Worm (Caenorhabditis elegans) whole organism, early embryonic: Measurements from ENCODE around the gene B0285.6.

Source experiments
- B0310.2 ChIP-seq: sonication (generic microtip); optimal IDR thresholded peaks from 2 replicates; lab custom pipeline; 2016; ENCODE audit warnings: mild to moderate bottlenecking, missing genetic modification characterization, missing compliant biosample characterization
- F13C5.2 ChIP-seq: sonication (generic microtip); optimal IDR thresholded peaks from 2 replicates; lab custom pipeline; 2017; ENCODE audit warnings: mild to moderate bottlenecking, missing genetic modification characterization, inconsistent platforms, missing compliant biosample characterization
- aly-1 ChIP-seq: sonication (generic microtip); optimal IDR thresholded peaks from 2 replicates; lab custom pipeline; 2016; ENCODE audit warnings: missing genetic modification characterization, missing compliant biosample characterization
- ama-1 ChIP-seq: fragments of 150-350 bp; optimal IDR thresholded peaks from 2 replicates; lab custom pipeline; 2014
- ceh-13 ChIP-seq: fragments of 200-800 bp; sonication (Bioruptor generic); optimal IDR thresholded peaks from 2 replicates; lab custom pipeline; 2018; ENCODE audit warnings: mild to moderate bottlenecking, missing genetic modification characterization, missing compliant biosample characterization
- ceh-36 ChIP-seq: sonication (generic microtip); optimal IDR thresholded peaks from 2 replicates; lab custom pipeline; 2016; ENCODE audit warnings: missing genetic modification characterization, inconsistent platforms, missing compliant biosample characterization
- ets-7 ChIP-seq: sonication (generic microtip); optimal IDR thresholded peaks from 2 replicates; lab custom pipeline; 2016; ENCODE audit warnings: missing genotype, missing genetic modification characterization, missing compliant biosample characterization
- flt-1 ChIP-seq: fragments of 200-800 bp; sonication (Bioruptor generic); IDR thresholded peaks from 2 replicates; pipeline ENCODE4 v1.3.6; 2022; ENCODE audit warnings: missing genetic modification characterization, missing compliant biosample characterization
- hmbx-1 ChIP-seq: sonication (generic microtip); optimal IDR thresholded peaks from 2 replicates; lab custom pipeline; 2016; ENCODE audit warnings: mild to moderate bottlenecking, missing genetic modification characterization, missing compliant biosample characterization
- hmg-4 ChIP-seq: fragments of 200-800 bp; sonication (Bioruptor generic); optimal IDR thresholded peaks from 2 replicates; lab custom pipeline; 2018; ENCODE audit warnings: mild to moderate bottlenecking, missing genetic modification characterization, missing compliant biosample characterization
- hnd-1 ChIP-seq: sonication (generic microtip); optimal IDR thresholded peaks from 2 replicates; lab custom pipeline; 2016; ENCODE audit warnings: missing genetic modification characterization, missing compliant biosample characterization
- pes-1 ChIP-seq: fragments of 200-800 bp; sonication (Bioruptor generic); IDR thresholded peaks from 2 replicates; pipeline ENCODE4 v1.3.6; 2022; ENCODE audit warnings: missing genetic modification reagents, missing genetic modification characterization, missing compliant biosample characterization
- scrt-1 ChIP-seq: fragments of 200-800 bp; sonication (Bioruptor generic); IDR thresholded peaks from 2 replicates; pipeline ENCODE4 v1.3.6; 2022; ENCODE audit warnings: missing genetic modification characterization, missing compliant biosample characterization
- sea-1 ChIP-seq: fragments of 200-800 bp; sonication (Bioruptor generic); conservative IDR thresholded peaks from 2 replicates; pipeline ENCODE4 v1.3.6; 2022; ENCODE audit warnings: missing genetic modification characterization, missing compliant biosample characterization
- tbx-11 ChIP-seq: fragments of 200-800 bp; sonication (Bioruptor generic); IDR thresholded peaks from 2 replicates; pipeline ENCODE4 v1.3.6; 2022; ENCODE audit warnings: missing genetic modification characterization, missing compliant biosample characterization
- tbx-37 ChIP-seq: fragments of 200-800 bp; sonication (Bioruptor generic); conservative IDR thresholded peaks from 2 replicates; pipeline ENCODE4 v1.3.6; 2022; ENCODE audit warnings: missing genetic modification reagents, missing genetic modification characterization, missing compliant biosample characterization
- tra-4 ChIP-seq: sonication (generic microtip); optimal IDR thresholded peaks from 2 replicates; lab custom pipeline; 2017; ENCODE audit warnings: missing genetic modification characterization, missing compliant biosample characterization

The B0285.6 gene

DNA sequence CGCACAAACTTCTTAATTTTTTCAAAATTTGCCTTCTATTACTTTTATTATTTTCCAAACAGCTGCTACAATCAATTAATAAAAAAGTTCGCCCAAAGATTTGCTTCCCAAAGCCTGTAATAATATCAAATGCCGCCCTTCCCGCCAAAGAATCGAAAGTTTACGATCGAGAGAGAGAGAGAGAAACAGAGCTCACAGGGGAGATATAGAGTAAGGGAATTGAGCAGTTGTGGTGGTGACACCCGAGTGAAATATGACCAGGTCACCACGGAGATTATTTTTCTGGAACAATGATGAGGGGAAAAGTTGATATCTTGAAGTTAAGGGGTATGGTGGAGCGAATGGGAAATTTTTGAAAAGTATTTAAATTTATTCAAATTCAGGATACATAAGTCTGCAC, 10.0 kb downstream of the B0285.6 start:
- TF ChIP-seq flt-1 (GFP tag; lab: Robert Waterston, UW) (no peak), hnd-1 (tag; lab: Kevin White, UChicago) (no peak), B0310.2 (tag; lab: Kevin White, UChicago) (no peak), tbx-37 (GFP tag; lab: Robert Waterston, UW) (no peak), ceh-13 (no peak), ceh-36 (tag; lab: Kevin White, UChicago) (no peak)

DNA sequence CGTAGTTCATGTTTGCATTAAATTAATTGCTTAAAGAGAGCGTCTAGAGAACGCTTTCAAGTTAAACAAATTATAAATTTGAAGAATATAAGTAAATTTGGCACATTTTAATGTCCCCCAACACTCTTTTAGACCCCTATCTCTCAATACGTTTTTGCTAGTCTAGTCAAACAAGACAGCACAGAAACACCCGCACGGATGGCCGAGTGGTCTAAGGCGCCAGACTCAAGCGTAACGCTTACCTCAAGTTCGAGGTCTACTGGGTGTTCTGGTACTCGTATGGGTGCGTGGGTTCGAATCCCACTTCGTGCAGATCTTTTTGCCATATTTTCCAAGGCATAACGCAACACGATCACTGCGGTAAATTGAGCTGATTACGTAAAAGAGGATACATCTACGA, 12.4 kb downstream of the B0285.6 start:
- TF ChIP-seq ets-7 (tag; lab: Kevin White, UChicago) (no peak), tbx-37 (GFP tag; lab: Robert Waterston, UW) (no peak), B0310.2 (tag; lab: Kevin White, UChicago) (no peak), hnd-1 (tag; lab: Kevin White, UChicago) (no peak), ceh-36 (tag; lab: Kevin White, UChicago) (no peak), F13C5.2 (tag; lab: Kevin White, UChicago) (peak; percentile 4), ama-1 (no peak), hmg-4 (no peak), flt-1 (GFP tag; lab: Robert Waterston, UW) (0 out of 2 replicates have a peak, but pooled peaks have one; percentile 22), hmbx-1 (tag; lab: Kevin White, UChicago) (no peak), sea-1 (GFP tag; lab: Robert Waterston, UW) (no peak), tbx-11 (no peak), scrt-1 (GFP tag; lab: Robert Waterston, UW) (no peak), tra-4 (tag; lab: Kevin White, UChicago) (no peak), ceh-13 (peak; percentile 13), pes-1 (no peak; the same call in 1 of the 2 replicates), aly-1 (tag; lab: Kevin White, UChicago) (peak; percentile 1)

DNA sequence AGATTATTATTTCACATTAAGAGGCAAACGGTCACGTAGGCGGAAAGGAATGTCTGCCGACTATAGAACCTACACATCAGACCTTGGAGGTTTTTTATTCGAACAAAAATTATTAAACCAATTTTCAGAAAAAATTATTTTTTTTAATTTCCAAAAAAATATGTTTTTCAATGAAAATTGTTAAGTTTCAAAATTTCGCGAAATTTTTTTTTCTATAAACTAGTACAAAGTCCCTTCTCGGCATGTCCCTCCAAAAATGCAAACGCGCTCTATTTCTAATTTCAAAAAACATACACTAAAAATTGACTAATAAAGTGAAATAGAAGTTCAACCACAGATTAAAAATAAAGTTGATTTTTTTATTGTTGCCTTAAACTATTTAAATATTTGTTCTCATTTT, 15.1 kb downstream of the B0285.6 start, which contains the start of gene ckb-1:
TSS of gene ckb-1 (plus strand) at position 301 of the 400 bp plus-strand sequence.
- no peak for TF ChIP-seq F13C5.2 (tag; lab: Kevin White, UChicago)
- no peak for TF ChIP-seq ets-7 (tag; lab: Kevin White, UChicago)
- TF ChIP-seq ceh-36 (tag; lab: Kevin White, UChicago): no peak
- TF ChIP-seq tbx-11: no peak
- no peak for TF ChIP-seq hnd-1 (tag; lab: Kevin White, UChicago)
- TF ChIP-seq hmg-4: no peak
- TF ChIP-seq tbx-37 (GFP tag; lab: Robert Waterston, UW): no peak
- no peak for TF ChIP-seq flt-1 (GFP tag; lab: Robert Waterston, UW)
- no peak for TF ChIP-seq sea-1 (GFP tag; lab: Robert Waterston, UW)

DNA sequence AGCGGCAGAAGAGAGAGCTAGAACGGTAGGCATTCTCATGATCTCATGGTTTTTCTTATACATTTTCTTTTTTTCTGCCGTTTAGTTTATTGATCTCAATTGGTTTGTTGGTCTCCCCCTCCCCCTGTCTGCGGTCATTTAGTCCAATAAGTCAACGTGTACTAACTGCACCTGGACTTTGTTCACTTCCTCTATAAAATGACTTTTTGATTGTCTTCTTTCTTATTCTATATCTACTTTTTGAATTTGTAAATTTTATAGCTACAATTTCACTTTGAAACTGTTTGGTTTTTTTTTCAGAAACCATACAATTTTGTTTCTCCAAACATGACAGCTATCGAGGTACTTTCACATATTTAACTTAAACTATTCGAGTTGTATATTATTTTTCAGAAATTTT, 17.8 kb downstream of the B0285.6 start, which contains the start of gene ckb-2:
TSS of gene ckb-2 (plus strand) at position 301 of the 400 bp plus-strand sequence.
- no peak for TF ChIP-seq B0310.2 (tag; lab: Kevin White, UChicago)
- no peak for TF ChIP-seq hmbx-1 (tag; lab: Kevin White, UChicago)

DNA sequence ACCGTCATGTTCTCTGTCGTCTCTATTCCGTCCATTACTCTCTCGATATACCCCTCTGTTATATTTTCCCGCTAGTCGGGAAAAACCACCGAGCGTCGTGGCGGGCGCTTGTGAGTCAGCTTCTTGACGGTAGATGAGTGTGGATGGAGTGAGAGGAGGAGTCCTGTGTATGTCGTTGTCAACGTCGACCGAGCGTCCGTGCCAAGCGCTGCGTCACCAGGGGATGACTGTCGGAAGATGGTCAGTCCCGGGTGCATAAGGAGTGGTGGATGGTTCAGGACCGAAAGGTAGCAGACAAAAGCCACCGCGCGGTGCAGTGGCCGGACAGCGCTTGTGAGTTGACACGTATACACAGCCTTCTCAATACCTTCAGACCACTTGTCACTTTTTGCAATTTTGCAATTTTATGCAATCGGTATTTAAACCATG, 19.5 kb downstream of the B0285.6 start:
- peak; percentile 87 for TF ChIP-seq aly-1 (tag; lab: Kevin White, UChicago)
- TF ChIP-seq F13C5.2 (tag; lab: Kevin White, UChicago): peak; percentile 84
- TF ChIP-seq hmg-4: peak; percentile 75
- peak; percentile 86 for TF ChIP-seq scrt-1 (GFP tag; lab: Robert Waterston, UW)
- peak; percentile 40 for TF ChIP-seq hmbx-1 (tag; lab: Kevin White, UChicago)
- peak; percentile 75; the same call in 1 of the 2 replicates for TF ChIP-seq sea-1 (GFP tag; lab: Robert Waterston, UW)
- TF ChIP-seq B0310.2 (tag; lab: Kevin White, UChicago): peak; percentile 1
- TF ChIP-seq tbx-11: peak; percentile 77
- TF ChIP-seq ceh-36 (tag; lab: Kevin White, UChicago): peak; percentile 23
- peak; percentile 89 for TF ChIP-seq pes-1
- TF ChIP-seq ets-7 (tag; lab: Kevin White, UChicago): peak; percentile 40
- TF ChIP-seq tbx-37 (GFP tag; lab: Robert Waterston, UW): peak; percentile 82
- peak; percentile 22 for TF ChIP-seq ceh-13
- TF ChIP-seq flt-1 (GFP tag; lab: Robert Waterston, UW): peak; percentile 85

DNA sequence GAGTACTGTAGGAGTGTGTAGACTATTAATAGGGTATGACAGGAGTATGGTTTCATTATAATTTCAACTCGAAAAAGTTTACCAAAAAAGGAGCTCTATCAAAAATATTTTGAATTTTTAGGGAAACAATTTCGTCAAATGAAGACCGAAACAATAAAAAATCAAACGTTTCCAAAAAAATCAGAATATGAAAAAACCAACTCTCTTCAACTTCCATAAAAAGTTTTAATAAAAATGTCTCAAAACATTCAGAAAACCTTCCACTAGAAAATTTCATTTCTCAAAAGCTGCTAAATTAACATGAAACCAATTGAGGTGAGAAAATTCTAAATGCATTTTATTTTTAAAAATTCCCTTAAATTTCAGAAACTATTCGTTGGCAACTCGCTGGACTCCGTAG, 20.7 kb downstream of the B0285.6 start, which contains the start of gene ckb-3:
TSS of gene ckb-3 (plus strand) at position 301 of the 400 bp plus-strand sequence.
- TF ChIP-seq ets-7 (tag; lab: Kevin White, UChicago) (no peak), ceh-36 (tag; lab: Kevin White, UChicago) (no peak), aly-1 (tag; lab: Kevin White, UChicago) (no peak)

DNA sequence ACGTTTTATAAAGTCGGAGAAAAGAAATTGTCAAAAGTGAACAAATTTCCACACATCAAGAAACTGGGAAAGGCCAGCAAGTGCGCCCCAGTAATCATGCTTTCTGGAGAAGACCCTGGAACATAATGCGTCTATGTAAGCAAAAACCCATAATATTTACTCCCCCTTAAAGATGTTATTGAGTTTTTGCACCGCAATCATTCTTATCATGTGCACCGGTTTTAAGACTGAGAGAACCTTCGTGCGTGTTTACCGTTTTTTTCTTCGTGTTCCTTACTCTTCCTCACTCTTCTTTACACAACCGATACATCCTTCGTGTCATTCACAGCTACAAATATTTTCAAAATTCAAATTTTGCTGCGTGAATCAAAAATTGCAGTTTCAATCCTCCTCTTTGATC, 23.0 kb downstream of the B0285.6 start:
- TF ChIP-seq ceh-36 (tag; lab: Kevin White, UChicago): no peak
- TF ChIP-seq flt-1 (GFP tag; lab: Robert Waterston, UW): no peak
- TF ChIP-seq ceh-13: no peak
- no peak for TF ChIP-seq hnd-1 (tag; lab: Kevin White, UChicago)
- TF ChIP-seq tra-4 (tag; lab: Kevin White, UChicago): no peak
- TF ChIP-seq sea-1 (GFP tag; lab: Robert Waterston, UW): no peak
- TF ChIP-seq hmbx-1 (tag; lab: Kevin White, UChicago): no peak
- no peak for TF ChIP-seq tbx-11
- TF ChIP-seq B0310.2 (tag; lab: Kevin White, UChicago): no peak
- TF ChIP-seq ets-7 (tag; lab: Kevin White, UChicago): no peak
- no peak for TF ChIP-seq scrt-1 (GFP tag; lab: Robert Waterston, UW)
- TF ChIP-seq pes-1: no peak
- no peak for TF ChIP-seq aly-1 (tag; lab: Kevin White, UChicago)
- TF ChIP-seq ama-1: no peak

DNA sequence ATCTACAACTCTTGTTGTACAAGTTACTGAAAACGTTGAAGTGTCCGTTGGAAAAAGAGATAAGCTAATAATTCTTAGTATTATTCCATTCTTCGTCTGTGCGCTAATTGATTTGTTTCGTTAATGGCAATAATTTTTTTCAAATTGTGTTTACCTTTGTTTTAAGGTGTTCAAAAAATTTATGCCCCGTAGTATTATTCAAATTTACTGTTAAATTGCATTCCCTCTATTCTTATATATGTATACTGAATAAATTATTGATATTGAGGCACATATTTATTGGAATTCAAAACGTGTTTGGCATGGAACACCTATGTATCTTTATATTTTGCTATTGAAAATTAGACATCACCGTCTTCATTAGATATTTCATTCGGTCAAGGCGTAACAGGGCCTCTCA, 25.0 kb downstream of the B0285.6 start, which contains the start of gene pals-26:
TSS of gene pals-26 (plus strand) at position 301 of the 400 bp plus-strand sequence.
- TF ChIP-seq hmg-4 (no peak), hmbx-1 (tag; lab: Kevin White, UChicago) (no peak), ceh-13 (no peak), pes-1 (no peak), aly-1 (tag; lab: Kevin White, UChicago) (no peak), ceh-36 (tag; lab: Kevin White, UChicago) (no peak), ama-1 (no peak)
